Fruit fly (Drosophila melanogaster) whole organism, embryonic: Measurements from ENCODE around the gene CG17224.
A peak's percentile ranks its signal among the peaks of the same experiment; 100 is the strongest.

Experiments
- Aef1 ChIP-seq: fragments of 200-800 bp; sonication (Bioruptor generic); IDR thresholded peaks from 3 replicates; pipeline ENCODE4 v1.3.6; 2022; ENCODE audit warnings: missing biosample characterization, missing genetic modification characterization
- CG11085 ChIP-seq: fragments of 200-800 bp; sonication (Bioruptor generic); IDR thresholded peaks from 2 replicates; pipeline ENCODE4 v1.3.6; 2022; ENCODE audit warnings: missing biosample characterization, missing genetic modification characterization
- CG11723 ChIP-seq: fragments of 200-800 bp; sonication (Bioruptor generic); optimal IDR thresholded peaks from 2 replicates; lab custom pipeline; 2017; ENCODE audit warnings: missing biosample characterization, mild to moderate bottlenecking, missing genetic modification characterization
- CG12659 ChIP-seq: fragments of 200-800 bp; sonication (Bioruptor generic); optimal IDR thresholded peaks from 3 replicates; lab custom pipeline; 2017; ENCODE audit warnings: mild to moderate bottlenecking, missing biosample characterization, missing genetic modification reagents, missing genetic modification characterization
- CG12769 ChIP-seq: fragments of 200-800 bp; sonication (Bioruptor generic); optimal IDR thresholded peaks from 2 replicates; lab custom pipeline; 2019; ENCODE audit warnings: missing biosample characterization, mild to moderate bottlenecking, missing genetic modification characterization, moderate library complexity
- CG13296 ChIP-seq: fragments of 200-800 bp; sonication (Bioruptor generic); optimal IDR thresholded peaks from 3 replicates; lab custom pipeline; 2018; ENCODE audit warnings: missing biosample characterization, mild to moderate bottlenecking, missing genetic modification characterization
- CG13424 ChIP-seq: fragments of 200-800 bp; sonication (Bioruptor generic); optimal IDR thresholded peaks from 2 replicates; lab custom pipeline; 2019; ENCODE audit warnings: missing biosample characterization, mild to moderate bottlenecking, missing genetic modification characterization, moderate library complexity
- CG1603 ChIP-seq: fragments of 200-800 bp; sonication (Bioruptor generic); optimal IDR thresholded peaks from 2 replicates; lab custom pipeline; 2019; ENCODE audit warnings: missing biosample characterization, mild to moderate bottlenecking, missing genetic modification characterization, moderate library complexity
- CG17361 ChIP-seq: fragments of 200-800 bp; sonication (Bioruptor generic); IDR thresholded peaks from 3 replicates; pipeline ENCODE4 v1.3.6; 2022; ENCODE audit warnings: missing biosample characterization, missing genetic modification characterization
- CG17385 ChIP-seq: fragments of 200-800 bp; sonication (Bioruptor generic); optimal IDR thresholded peaks from 3 replicates; lab custom pipeline; 2018; ENCODE audit warnings: missing biosample characterization, mild to moderate bottlenecking, missing genetic modification characterization
- CG18599 ChIP-seq: fragments of 200-800 bp; sonication (Bioruptor generic); optimal IDR thresholded peaks from 3 replicates; lab custom pipeline; 2017; ENCODE audit warnings: missing biosample characterization, missing genetic modification characterization, mild to moderate bottlenecking, moderate library complexity, missing genetic modification reagents
- CG32772 ChIP-seq: fragments of 200-800 bp; sonication (Bioruptor generic); IDR thresholded peaks from 2 replicates; pipeline ENCODE4 v1.3.6; 2022; ENCODE audit warnings: missing biosample characterization, missing genetic modification characterization
- CG6254 ChIP-seq: fragments of 200-800 bp; sonication (Bioruptor generic); optimal IDR thresholded peaks from 3 replicates; lab custom pipeline; 2017; ENCODE audit warnings: mild to moderate bottlenecking, missing biosample characterization, missing genetic modification reagents, missing genetic modification characterization
- CG6765 ChIP-seq: fragments of 200-800 bp; sonication (Bioruptor generic); optimal IDR thresholded peaks from 3 replicates; lab custom pipeline; 2017; ENCODE audit warnings: missing biosample characterization, mild to moderate bottlenecking, missing genetic modification characterization
- CG7839 ChIP-seq: fragments of 200-800 bp; sonication (Bioruptor generic); optimal IDR thresholded peaks from 3 replicates; lab custom pipeline; 2018; ENCODE audit warnings: missing biosample characterization, mild to moderate bottlenecking, missing genetic modification characterization, moderate library complexity
- CG8089 ChIP-seq: fragments of 200-800 bp; sonication (Bioruptor generic); optimal IDR thresholded peaks from 3 replicates; lab custom pipeline; 2016; ENCODE audit warnings: missing biosample characterization, missing genetic modification characterization
- CG8765 ChIP-seq: fragments of 200-800 bp; sonication (Bioruptor generic); IDR thresholded peaks from 2 replicates; pipeline ENCODE4 v1.3.6; 2022; ENCODE audit warnings: missing biosample characterization, missing genetic modification characterization
- CTCF ChIP-seq: fragments of 200-800 bp; sonication (Bioruptor generic); optimal IDR thresholded peaks from 2 replicates; lab custom pipeline; 2017; ENCODE audit warnings: missing biosample characterization, mild to moderate bottlenecking, missing genetic modification characterization, moderate library complexity
- CrebB ChIP-seq: fragments of 200-800 bp; sonication (Bioruptor generic); optimal IDR thresholded peaks from 3 replicates; lab custom pipeline; 2018; ENCODE audit warnings: missing biosample characterization, mild to moderate bottlenecking, missing genetic modification characterization
- Ets65A ChIP-seq: fragments of 200-800 bp; sonication (Bioruptor generic); peaks from one replicate; lab custom pipeline; 2016; ENCODE audit warnings: missing biosample characterization, missing genetic modification characterization
- HLH3B ChIP-seq: fragments of 200-800 bp; sonication (Bioruptor generic); IDR thresholded peaks from 2 replicates; pipeline ENCODE4 v1.3.6; 2022; ENCODE audit warnings: missing biosample characterization, missing genetic modification characterization
- HLH4C ChIP-seq: fragments of 200-800 bp; sonication (Bioruptor generic); IDR thresholded peaks from 3 replicates; pipeline ENCODE4 v1.3.6; 2022; ENCODE audit warnings: missing biosample characterization, missing genetic modification characterization; ENCODE audit not compliant: partially characterized antibody
- Hmr ChIP-seq: fragments of 200-800 bp; sonication (Bioruptor generic); optimal IDR thresholded peaks from 3 replicates; lab custom pipeline; 2017; ENCODE audit warnings: mild to moderate bottlenecking, missing biosample characterization, missing genetic modification reagents, missing genetic modification characterization
- Hmx ChIP-seq: fragments of 200-800 bp; sonication (Bioruptor generic); optimal IDR thresholded peaks from 2 replicates; lab custom pipeline; 2016; ENCODE audit warnings: missing biosample characterization, missing genetic modification characterization
- Hr51 ChIP-seq, 2 experiments: fragments of 200-800 bp; sonication (Bioruptor generic); optimal IDR thresholded peaks; 2 replicates in 1 of 2; 3 replicates in 1 of 2; lab custom pipeline; 2016 to 2018; ENCODE audit warnings: missing biosample characterization in 2 of 2, missing genetic modification characterization in 2 of 2, mild to moderate bottlenecking in 1 of 2, moderate library complexity in 1 of 2
- Lim3 ChIP-seq: fragments of 200-800 bp; sonication (Bioruptor generic); IDR thresholded peaks from 2 replicates; pipeline ENCODE4 v1.3.6; 2022; ENCODE audit warnings: missing biosample characterization, missing genetic modification characterization
- NC2β ChIP-seq: fragments of 200-800 bp; sonication (Bioruptor generic); optimal IDR thresholded peaks from 2 replicates; lab custom pipeline; 2016; ENCODE audit warnings: missing biosample characterization, missing genetic modification characterization
- Rx ChIP-seq: fragments of 200-800 bp; sonication (Bioruptor generic); IDR thresholded peaks from 2 replicates; pipeline ENCODE4 v1.3.6; 2022; ENCODE audit warnings: missing biosample characterization, missing genetic modification characterization
- Sin3A ChIP-seq: fragments of >200 bp; optimal IDR thresholded peaks from 2 replicates; lab custom pipeline; 2018
- Vsx1 ChIP-seq: fragments of 200-800 bp; sonication (Bioruptor generic); optimal IDR thresholded peaks from 2 replicates; lab custom pipeline; 2017; ENCODE audit warnings: missing biosample characterization, mild to moderate bottlenecking, missing genetic modification characterization, missing genetic modification reagents
- Xrp1 ChIP-seq: fragments of 200-800 bp; sonication (Bioruptor generic); IDR thresholded peaks from 2 replicates; pipeline ENCODE4 v1.3.6; 2022; ENCODE audit warnings: missing biosample characterization, missing genetic modification characterization
- ab ChIP-seq: fragments of 200-800 bp; sonication (Bioruptor generic); optimal IDR thresholded peaks from 2 replicates; lab custom pipeline; 2016; ENCODE audit warnings: missing biosample characterization, missing genetic modification characterization
- ase ChIP-seq: fragments of 200-800 bp; sonication (Bioruptor generic); IDR thresholded peaks from 3 replicates; pipeline ENCODE4 v1.3.6; 2022; ENCODE audit warnings: missing biosample characterization, missing genetic modification characterization
- bsh ChIP-seq, 2 experiments: fragments of 200-800 bp; sonication (Bioruptor generic); optimal IDR thresholded peaks; 2 replicates each; lab custom pipeline; 2017 to 2018; ENCODE audit warnings: mild to moderate bottlenecking in 2 of 2, missing biosample characterization in 2 of 2, missing genetic modification characterization in 2 of 2, moderate library complexity in 1 of 2
- chif ChIP-seq, 2 experiments: fragments of 200-800 bp; sonication (Bioruptor generic); optimal IDR thresholded peaks; 3 replicates each; lab custom pipeline; 2016; ENCODE audit warnings: missing biosample characterization in 2 of 2, missing genetic modification characterization in 2 of 2
- danr ChIP-seq: fragments of 200-800 bp; sonication (Bioruptor generic); IDR thresholded peaks from 2 replicates; pipeline ENCODE4 v1.3.6; 2022; ENCODE audit warnings: missing biosample characterization, missing genetic modification characterization
- dati ChIP-seq: fragments of 200-800 bp; sonication (Bioruptor generic); IDR thresholded peaks from 2 replicates; pipeline ENCODE4 v1.3.6; 2022; ENCODE audit warnings: missing biosample characterization, missing genetic modification characterization
- dysf ChIP-seq: fragments of 200-800 bp; sonication (Bioruptor generic); IDR thresholded peaks from 3 replicates; pipeline ENCODE4 v1.3.6; 2022; ENCODE audit warnings: missing biosample characterization, missing genetic modification characterization
- fd3F ChIP-seq: fragments of 200-800 bp; sonication (Bioruptor generic); optimal IDR thresholded peaks from 2 replicates; lab custom pipeline; 2018; ENCODE audit warnings: missing biosample characterization, mild to moderate bottlenecking, missing genetic modification characterization, moderate library complexity
- gce ChIP-seq: fragments of 200-800 bp; sonication (Bioruptor generic); IDR thresholded peaks from 3 replicates; pipeline ENCODE4 v1.3.6; 2022; ENCODE audit warnings: missing biosample characterization, missing genetic modification characterization
- grau ChIP-seq: fragments of 200-800 bp; optimal IDR thresholded peaks from 3 replicates; lab custom pipeline; 2019; ENCODE audit warnings: missing biosample characterization, mild to moderate bottlenecking, missing genetic modification characterization, moderate library complexity
- h ChIP-seq: fragments of >200 bp; optimal IDR thresholded peaks from 2 replicates; lab custom pipeline; 2017
- ken ChIP-seq: fragments of 200-800 bp; sonication (Bioruptor generic); IDR thresholded peaks from 3 replicates; pipeline ENCODE4 v1.3.6; 2022; ENCODE audit warnings: missing biosample characterization, missing genetic modification characterization
- kni ChIP-seq: fragments of 200-800 bp; sonication (Bioruptor generic); optimal IDR thresholded peaks from 3 replicates; lab custom pipeline; 2017; ENCODE audit warnings: mild to moderate bottlenecking, missing biosample characterization, missing genetic modification reagents, missing genetic modification characterization
- nerfin-1 ChIP-seq: fragments of 200-800 bp; sonication (Bioruptor generic); optimal IDR thresholded peaks from 3 replicates; lab custom pipeline; 2019; ENCODE audit warnings: missing biosample characterization, mild to moderate bottlenecking, missing genetic modification characterization, moderate library complexity
- nmo ChIP-seq: fragments of 200-800 bp; sonication (Bioruptor generic); optimal IDR thresholded peaks from 2 replicates; lab custom pipeline; 2018; ENCODE audit warnings: missing biosample characterization, mild to moderate bottlenecking, missing genetic modification characterization, moderate library complexity
- pum ChIP-seq: fragments of 200-800 bp; sonication (Bioruptor generic); optimal IDR thresholded peaks from 2 replicates; lab custom pipeline; 2016; ENCODE audit warnings: missing biosample characterization, missing genetic modification characterization
- salm ChIP-seq: fragments of 200-800 bp; sonication (Bioruptor generic); optimal IDR thresholded peaks from 2 replicates; lab custom pipeline; 2018; ENCODE audit warnings: missing biosample characterization, mild to moderate bottlenecking, missing genetic modification characterization
- sd ChIP-seq: fragments of 200-800 bp; sonication (Bioruptor generic); optimal IDR thresholded peaks from 3 replicates; lab custom pipeline; 2018; ENCODE audit warnings: missing biosample characterization, mild to moderate bottlenecking, missing genetic modification characterization, moderate library complexity
- sens ChIP-seq: fragments of 200-800 bp; sonication (Bioruptor generic); peaks from one replicate; lab custom pipeline; 2016; ENCODE audit warnings: missing biosample characterization, missing genetic modification characterization
- tgo ChIP-seq: fragments of 200-800 bp; sonication (Bioruptor generic); IDR thresholded peaks from 3 replicates; pipeline ENCODE4 v1.3.6; 2022; ENCODE audit warnings: missing biosample characterization, missing genetic modification characterization
- zen2 ChIP-seq: fragments of 200-800 bp; sonication (Bioruptor generic); IDR thresholded peaks from 3 replicates; pipeline ENCODE4 v1.3.6; 2022; ENCODE audit warnings: missing biosample characterization, missing genetic modification characterization; ENCODE audit not compliant: partially characterized antibody

The CG17224 gene

dm6 chr2L:3003399-3003798, 14.7 kb downstream of the CG17224 start:
- peak; percentile 5 for TF ChIP-seq CG13296
- peak; percentile 63; the same call in 2 of the 3 replicates for TF ChIP-seq dysf (GFP tag; lab: Robert Waterston, UW)
- TF ChIP-seq Ets65A (GFP tag; lab: Kevin White, UChicago) = peak; percentile 82
- TF ChIP-seq bsh (GFP tag; optimal IDR thresholded peaks at IDR 0.05; lab: Kevin White, UChicago) = peak in 1 of 2 experiments; percentile 61
- no peak for TF ChIP-seq h (lab: Kevin White, UChicago)
- TF ChIP-seq CG13424 (tag; lab: Kevin White, UChicago) = peak; percentile 64
- TF ChIP-seq ken = peak; percentile 46; the same call in 1 of the 3 replicates
- TF ChIP-seq CG7839 (tag; lab: Kevin White, UChicago) = peak; percentile 54
- no peak for TF ChIP-seq Hmx (GFP tag; lab: Kevin White, UChicago)
- peak; percentile 57 for TF ChIP-seq CG12659 (GFP tag; lab: Kevin White, UChicago)
- TF ChIP-seq NC2β = no peak
- peak; percentile 52 for TF ChIP-seq nerfin-1 (tag; lab: Kevin White, UChicago)
- TF ChIP-seq CG8089 = no peak
- peak; percentile 57 for TF ChIP-seq grau (tag; lab: Kevin White, UChicago)
- TF ChIP-seq Vsx1 (GFP tag; lab: Kevin White, UChicago) = no peak
- 0 out of 3 replicates have a peak, but pooled peaks have one; percentile 37 for TF ChIP-seq gce (GFP tag; lab: Robert Waterston, UW)
- no peak; the same call in 2 of the 3 replicates for TF ChIP-seq tgo (GFP tag; lab: Robert Waterston, UW)
- no peak for TF ChIP-seq CrebB (tag; lab: Kevin White, UChicago)
- peak in 1 of 2 experiments; percentile 73 for TF ChIP-seq Hr51 (GFP tag; optimal IDR thresholded peaks at IDR 0.05; lab: Kevin White, UChicago)
- TF ChIP-seq CG6254 (GFP tag; lab: Kevin White, UChicago) = peak; percentile 43
- TF ChIP-seq CTCF (GFP tag; lab: Kevin White, UChicago) = no peak
- peak; percentile 59 for TF ChIP-seq CG17385 (GFP tag; lab: Kevin White, UChicago)
- TF ChIP-seq Sin3A (lab: Kevin White, UChicago) = no peak
- 0 out of 2 replicates have a peak, but pooled peaks have one; percentile 42 for TF ChIP-seq CG32772 (GFP tag; lab: Robert Waterston, UW)
- TF ChIP-seq Aef1 = 0 out of 3 replicates have a peak, but pooled peaks have one; percentile 29
- TF ChIP-seq Hmr = peak; percentile 4
- TF ChIP-seq ase (GFP tag; lab: Robert Waterston, UW) = no peak
- peak; percentile 67; the same call in 2 of the 3 replicates for TF ChIP-seq CG17361 (GFP tag; lab: Robert Waterston, UW)
- TF ChIP-seq Xrp1 = peak; percentile 40; the same call in 1 of the 2 replicates
- no peak for TF ChIP-seq kni
- TF ChIP-seq fd3F = peak; percentile 6
- TF ChIP-seq nmo (GFP tag; lab: Kevin White, UChicago) = peak; percentile 63
- peak; percentile 61 for TF ChIP-seq HLH3B
- TF ChIP-seq danr = no peak
- peak; percentile 30 for TF ChIP-seq CG12769
- TF ChIP-seq Lim3 (GFP tag; lab: Robert Waterston, UW) = no peak
- TF ChIP-seq sens (GFP tag; lab: Kevin White, UChicago) = peak; percentile 92
- no peak for TF ChIP-seq dati (GFP tag; lab: Robert Waterston, UW)
- no peak for TF ChIP-seq HLH4C (GFP tag; lab: Robert Waterston, UW)
- TF ChIP-seq salm (tag; lab: Kevin White, UChicago) = peak; percentile 11
- TF ChIP-seq CG18599 (GFP tag; lab: Kevin White, UChicago) = peak; percentile 41
- TF ChIP-seq zen2 (GFP tag; lab: Robert Waterston, UW) = no peak
- no peak for TF ChIP-seq CG8765 (GFP tag; lab: Robert Waterston, UW)
- TF ChIP-seq CG11723 (GFP tag; lab: Kevin White, UChicago) = peak; percentile 20
- no peak for TF ChIP-seq CG11085 (GFP tag; lab: Robert Waterston, UW)
- TF ChIP-seq ab (GFP tag; lab: Kevin White, UChicago) = no peak
- TF ChIP-seq chif (GFP tag; optimal IDR thresholded peaks at IDR 0.05; lab: Kevin White, UChicago) = no peak
- TF ChIP-seq Rx (GFP tag; lab: Robert Waterston, UW) = no peak
- TF ChIP-seq CG6765 (GFP tag; lab: Kevin White, UChicago) = no peak
- TF ChIP-seq sd (tag; lab: Kevin White, UChicago) = peak; percentile 20
- peak; percentile 20 for TF ChIP-seq pum (GFP tag; lab: Kevin White, UChicago)
- peak; percentile 76 for TF ChIP-seq CG1603 (tag; lab: Kevin White, UChicago)
